Worm (Caenorhabditis elegans) whole organism, L4/young adult: ENCODE measurements around the gene F21A3.4.

Source experiments
- W03F9.2 ChIP-seq: fragments of 150-350 bp; optimal IDR thresholded peaks from 2 replicates; lab custom pipeline; 2014; ENCODE audit warnings: missing biosample characterization, missing genetic modification characterization
- dao-5 ChIP-seq: sonication (generic microtip); optimal IDR thresholded peaks from 2 replicates; lab custom pipeline; 2016; ENCODE audit warnings: missing genotype, missing genetic modification characterization, moderate library complexity, missing compliant biosample characterization
- him-1 ChIP-seq: sonication (generic microtip); optimal IDR thresholded peaks from 2 replicates; lab custom pipeline; 2016; ENCODE audit warnings: missing genotype, missing genetic modification reagents, missing genetic modification characterization, missing compliant biosample characterization

DNA sequence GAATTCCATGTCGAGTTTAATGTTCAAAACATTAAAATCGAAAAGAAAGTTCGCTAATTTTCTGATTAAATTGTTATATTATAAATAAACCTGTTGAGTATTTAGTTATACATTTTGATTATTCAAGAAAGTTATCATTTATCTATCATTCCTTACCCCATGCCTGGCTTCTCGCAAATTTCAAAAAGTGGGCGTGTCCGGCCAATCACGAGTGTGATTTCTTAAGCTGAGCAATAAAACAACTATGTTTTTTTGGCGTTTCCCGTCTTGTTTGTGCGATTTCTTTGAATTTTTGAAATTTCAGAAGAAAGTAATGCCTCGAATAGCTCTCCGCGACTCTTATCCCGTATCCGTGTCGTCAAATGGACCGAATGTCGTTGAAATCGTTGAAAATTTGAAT lies 36.2 kb downstream of the F21A3.4 start, which contains the start of gene fbxa-94:
- TF ChIP-seq him-1 (tag; lab: Kevin White, UChicago) (no peak), dao-5 (tag; lab: Kevin White, UChicago) (no peak), W03F9.2 (tag; lab: Kevin White, UChicago) (no peak)
